Fruit fly (Drosophila melanogaster) whole organism, embryonic: ENCODE measurements around the gene Spn27A.

Experiments used
- Atf-2 ChIP-seq: fragments of 200-800 bp; sonication (Bioruptor generic); optimal IDR thresholded peaks from 2 replicates; lab custom pipeline; 2016; ENCODE audit warnings: missing biosample characterization, missing genetic modification characterization
- Awh ChIP-seq: fragments of 200-800 bp; sonication (Bioruptor generic); IDR thresholded peaks from 2 replicates; pipeline ENCODE4, ENCODE4 v1.3.6; 2022; ENCODE audit warnings: missing biosample characterization, missing genetic modification characterization
- Bteb2 ChIP-seq: fragments of 200-800 bp; sonication (Bioruptor generic); optimal IDR thresholded peaks from 2 replicates; lab custom pipeline; 2016; ENCODE audit warnings: missing biosample characterization, missing genetic modification characterization
- CG10543 ChIP-seq: fragments of 200-800 bp; sonication (Bioruptor generic); optimal IDR thresholded peaks from 3 replicates; lab custom pipeline; 2017; ENCODE audit warnings: missing biosample characterization, mild to moderate bottlenecking, missing genetic modification characterization, moderate library complexity
- CG10654 ChIP-seq: fragments of 200-800 bp; sonication (Bioruptor generic); optimal IDR thresholded peaks from 2 replicates; lab custom pipeline; 2016; ENCODE audit warnings: missing biosample characterization, missing genetic modification characterization
- CG11085 ChIP-seq: fragments of 200-800 bp; sonication (Bioruptor generic); IDR thresholded peaks from 2 replicates; pipeline ENCODE4 v1.3.6; 2022; ENCODE audit warnings: missing biosample characterization, missing genetic modification characterization
- CG12659 ChIP-seq: fragments of 200-800 bp; sonication (Bioruptor generic); optimal IDR thresholded peaks from 3 replicates; lab custom pipeline; 2017; ENCODE audit warnings: mild to moderate bottlenecking, missing biosample characterization, missing genetic modification reagents, missing genetic modification characterization
- CG13894 ChIP-seq: fragments of 200-800 bp; sonication (Bioruptor generic); optimal IDR thresholded peaks from 3 replicates; lab custom pipeline; 2018; ENCODE audit warnings: missing biosample characterization, mild to moderate bottlenecking, missing genetic modification characterization, moderate library complexity
- CG17361 ChIP-seq: fragments of 200-800 bp; sonication (Bioruptor generic); IDR thresholded peaks from 3 replicates; pipeline ENCODE4 v1.3.6; 2022; ENCODE audit warnings: missing biosample characterization, missing genetic modification characterization
- CG1792 ChIP-seq: fragments of 200-800 bp; sonication (Bioruptor generic); optimal IDR thresholded peaks from 2 replicates; lab custom pipeline; 2016; ENCODE audit warnings: missing biosample characterization, missing genetic modification characterization
- CG18619 ChIP-seq: fragments of 200-800 bp; sonication (Bioruptor generic); optimal IDR thresholded peaks from 3 replicates; lab custom pipeline; 2017; ENCODE audit warnings: missing biosample characterization, mild to moderate bottlenecking, missing genetic modification characterization
- CG2120 ChIP-seq: fragments of 200-800 bp; sonication (Bioruptor generic); optimal IDR thresholded peaks from 3 replicates; lab custom pipeline; 2016; ENCODE audit warnings: missing biosample characterization, missing genetic modification characterization
- CG30403 ChIP-seq: fragments of 200-800 bp; sonication (Bioruptor generic); optimal IDR thresholded peaks from 3 replicates; lab custom pipeline; 2016; ENCODE audit warnings: missing biosample characterization, missing genetic modification characterization
- CG31441 ChIP-seq: fragments of 200-800 bp; sonication (Bioruptor generic); IDR thresholded peaks from 2 replicates; pipeline ENCODE4 v1.3.6; 2022; ENCODE audit warnings: missing biosample characterization, missing genetic modification characterization
- CG3163 ChIP-seq: fragments of 200-800 bp; sonication (Bioruptor generic); optimal IDR thresholded peaks from 3 replicates; lab custom pipeline; 2016; ENCODE audit warnings: missing biosample characterization, missing genetic modification characterization
- CG3281 ChIP-seq: fragments of 200-800 bp; sonication (Bioruptor generic); optimal IDR thresholded peaks from 3 replicates; lab custom pipeline; 2017; ENCODE audit warnings: missing biosample characterization, mild to moderate bottlenecking, missing genetic modification characterization
- CG3838 ChIP-seq: fragments of 200-800 bp; sonication (Bioruptor generic); optimal IDR thresholded peaks from 3 replicates; lab custom pipeline; 2016; ENCODE audit warnings: missing biosample characterization, missing genetic modification characterization
- CG42726 ChIP-seq: fragments of 200-800 bp; sonication (Bioruptor generic); IDR thresholded peaks from 2 replicates; pipeline ENCODE4 v1.3.6; 2022; ENCODE audit warnings: missing biosample characterization, missing genetic modification characterization; ENCODE audit not compliant: partially characterized antibody
- CG4617 ChIP-seq: fragments of 200-800 bp; sonication (Bioruptor generic); optimal IDR thresholded peaks from 3 replicates; lab custom pipeline; 2016; ENCODE audit warnings: missing biosample characterization, missing genetic modification characterization, borderline replicate concordance
- CG4820 ChIP-seq: fragments of 200-800 bp; sonication (Bioruptor generic); optimal IDR thresholded peaks from 3 replicates; lab custom pipeline; 2016; ENCODE audit warnings: missing biosample characterization, missing genetic modification characterization
- CG6854 ChIP-seq: fragments of 200-800 bp; sonication (Bioruptor generic); optimal IDR thresholded peaks from 3 replicates; lab custom pipeline; 2017; ENCODE audit warnings: missing biosample characterization, mild to moderate bottlenecking, missing genetic modification characterization
- CG7372 ChIP-seq: fragments of 200-800 bp; sonication (Bioruptor generic); IDR thresholded peaks from 2 replicates; pipeline ENCODE4 v1.3.6; 2022; ENCODE audit warnings: missing biosample characterization, missing genetic modification characterization
- CG8281 ChIP-seq: fragments of 200-800 bp; sonication (Bioruptor generic); optimal IDR thresholded peaks from 2 replicates; lab custom pipeline; 2018; ENCODE audit warnings: missing biosample characterization, mild to moderate bottlenecking, missing genetic modification characterization, moderate library complexity
- CrebB ChIP-seq: fragments of 200-800 bp; sonication (Bioruptor generic); optimal IDR thresholded peaks from 3 replicates; lab custom pipeline; 2018; ENCODE audit warnings: missing biosample characterization, mild to moderate bottlenecking, missing genetic modification characterization
- D19A ChIP-seq: fragments of 200-800 bp; optimal IDR thresholded peaks from 3 replicates; lab custom pipeline; 2019; ENCODE audit warnings: missing biosample characterization, mild to moderate bottlenecking, missing genetic modification characterization, moderate library complexity
- Drgx ChIP-seq: fragments of 200-800 bp; sonication (Bioruptor generic); IDR thresholded peaks from 2 replicates; pipeline ENCODE4 v1.3.6; 2022; ENCODE audit warnings: missing biosample characterization, missing genetic modification characterization
- E2f1 ChIP-seq: fragments of 200-800 bp; sonication (Bioruptor generic); IDR thresholded peaks from 2 replicates; pipeline ENCODE4 v1.3.6; 2022; ENCODE audit warnings: missing biosample characterization, missing genetic modification characterization
- Eip74EF ChIP-seq, 2 experiments: fragments of 200-800 bp in 1 of 2; fragments of >200 bp in 1 of 2; sonication (Bioruptor generic) in 1 of 2; optimal IDR thresholded peaks; 2 replicates each; lab custom pipeline; 2017 to 2019; ENCODE audit warnings: missing biosample characterization in 2 of 2, missing genetic modification characterization in 2 of 2, mild to moderate bottlenecking in 1 of 2, moderate library complexity in 1 of 2
- Hr3 ChIP-seq: fragments of 200-800 bp; sonication (Bioruptor generic); optimal IDR thresholded peaks from 3 replicates; lab custom pipeline; 2016; ENCODE audit warnings: missing biosample characterization, missing genetic modification characterization
- Jarid2 ChIP-seq: fragments of 200-800 bp; sonication (Bioruptor generic); optimal IDR thresholded peaks from 3 replicates; lab custom pipeline; 2017; ENCODE audit warnings: mild to moderate bottlenecking, missing biosample characterization, missing genetic modification reagents, missing genetic modification characterization
- NC2α ChIP-seq: fragments of 200-800 bp; sonication (Bioruptor generic); optimal IDR thresholded peaks from 2 replicates; lab custom pipeline; 2016; ENCODE audit warnings: missing biosample characterization, missing genetic modification characterization
- Pdp1 ChIP-seq, 2 experiments: fragments of 200-800 bp; sonication (Bioruptor generic); optimal IDR thresholded peaks; 3 replicates each; lab custom pipeline; 2016; ENCODE audit warnings: missing biosample characterization in 2 of 2, missing genetic modification characterization in 2 of 2, mild to moderate bottlenecking in 1 of 2, moderate library complexity in 1 of 2
- TFAM ChIP-seq: fragments of 200-800 bp; sonication (Bioruptor generic); optimal IDR thresholded peaks from 2 replicates; lab custom pipeline; 2017; ENCODE audit warnings: missing biosample characterization, missing genetic modification characterization, inconsistent platforms
- Usf ChIP-seq: fragments of 200-800 bp; sonication (Bioruptor generic); optimal IDR thresholded peaks from 2 replicates; lab custom pipeline; 2017; ENCODE audit warnings: missing genotype, missing biosample characterization, missing genetic modification characterization
- abd-A ChIP-seq: fragments of 200-800 bp; sonication (Bioruptor generic); optimal IDR thresholded peaks from 3 replicates; lab custom pipeline; 2019; ENCODE audit warnings: missing biosample characterization, mild to moderate bottlenecking, missing genetic modification characterization, moderate library complexity
- cas ChIP-seq: fragments of 200-800 bp; sonication (Bioruptor generic); IDR thresholded peaks from 2 replicates; pipeline ENCODE4 v1.3.6; 2022; ENCODE audit warnings: missing biosample characterization, missing genetic modification characterization
- crc ChIP-seq: fragments of 200-800 bp; sonication (Bioruptor generic); optimal IDR thresholded peaks from 2 replicates; lab custom pipeline; 2016; ENCODE audit warnings: missing biosample characterization, missing genetic modification characterization
- croc ChIP-seq: fragments of 200-800 bp; sonication (Bioruptor generic); conservative IDR thresholded peaks from 3 replicates; pipeline ENCODE4 v1.3.6; 2022; ENCODE audit warnings: missing biosample characterization, missing genetic modification characterization
- cwo ChIP-seq: fragments of 200-800 bp; sonication (Bioruptor generic); optimal IDR thresholded peaks from 3 replicates; lab custom pipeline; 2017; ENCODE audit warnings: missing biosample characterization, missing genetic modification characterization, mild to moderate bottlenecking, moderate library complexity, missing genetic modification reagents
- fd64A ChIP-seq: fragments of 200-800 bp; sonication (Bioruptor generic); optimal IDR thresholded peaks from 3 replicates; lab custom pipeline; 2018; ENCODE audit warnings: missing biosample characterization, mild to moderate bottlenecking, missing genetic modification characterization
- hth ChIP-seq: fragments of >200 bp; optimal IDR thresholded peaks from 2 replicates; lab custom pipeline; 2017; ENCODE audit warnings: inconsistent platforms
- lab ChIP-seq: fragments of 200-800 bp; sonication (Bioruptor generic); optimal IDR thresholded peaks from 3 replicates; lab custom pipeline; 2017; ENCODE audit warnings: missing biosample characterization, missing genetic modification characterization, mild to moderate bottlenecking, moderate library complexity, missing genetic modification reagents
- mirr ChIP-seq: fragments of 200-800 bp; sonication (Bioruptor generic); optimal IDR thresholded peaks from 3 replicates; lab custom pipeline; 2018; ENCODE audit warnings: missing biosample characterization, mild to moderate bottlenecking, missing genetic modification characterization
- mld ChIP-seq: fragments of 200-800 bp; sonication (Bioruptor generic); IDR thresholded peaks from 3 replicates; pipeline ENCODE4 v1.3.6; 2022; ENCODE audit warnings: missing biosample characterization, missing genetic modification characterization; ENCODE audit not compliant: partially characterized antibody
- oc ChIP-seq: fragments of 200-800 bp; sonication (Bioruptor generic); optimal IDR thresholded peaks from 2 replicates; lab custom pipeline; 2018; ENCODE audit warnings: missing biosample characterization, mild to moderate bottlenecking, missing genetic modification characterization, moderate library complexity
- phol ChIP-seq: fragments of 200-800 bp; sonication (Bioruptor generic); optimal IDR thresholded peaks from 3 replicates; lab custom pipeline; 2018; ENCODE audit warnings: missing biosample characterization, mild to moderate bottlenecking, missing genetic modification characterization, moderate library complexity
- pum ChIP-seq: fragments of 200-800 bp; sonication (Bioruptor generic); optimal IDR thresholded peaks from 2 replicates; lab custom pipeline; 2016; ENCODE audit warnings: missing biosample characterization, missing genetic modification characterization
- pzg ChIP-seq: fragments of 200-800 bp; sonication (Bioruptor generic); optimal IDR thresholded peaks from 3 replicates; lab custom pipeline; 2018; ENCODE audit warnings: missing biosample characterization, mild to moderate bottlenecking, missing genetic modification characterization, moderate library complexity
- sd ChIP-seq: fragments of 200-800 bp; sonication (Bioruptor generic); optimal IDR thresholded peaks from 3 replicates; lab custom pipeline; 2018; ENCODE audit warnings: missing biosample characterization, mild to moderate bottlenecking, missing genetic modification characterization, moderate library complexity
- sim ChIP-seq: fragments of 200-800 bp; sonication (Bioruptor generic); IDR thresholded peaks from 2 replicates; pipeline ENCODE4 v1.3.6; 2022; ENCODE audit warnings: missing biosample characterization, missing genetic modification characterization
- twi ChIP-seq: fragments of 200-800 bp; optimal IDR thresholded peaks from 2 replicates; lab custom pipeline; 2019; ENCODE audit warnings: missing biosample characterization, mild to moderate bottlenecking, missing genetic modification characterization, moderate library complexity

The Spn27A gene

dm6 chr2L:6708997-6709662 lies 36.0 kb upstream of the Spn27A start, which contains the start of gene Tsp (continued):
- TF ChIP-seq CG3281 (no peak), D19A (no peak), sim (GFP tag; lab: Robert Waterston, UW) (no peak), E2f1 (GFP tag; lab: Robert Waterston, UW) (no peak), lab (GFP tag; lab: Kevin White, UChicago) (peak; percentile 14), CrebB (tag; lab: Kevin White, UChicago) (no peak), CG3163 (GFP tag; lab: Kevin White, UChicago) (no peak), Jarid2 (GFP tag; lab: Kevin White, UChicago) (peak; percentile 79), Hr3 (GFP tag; lab: Kevin White, UChicago) (no peak), CG4617 (GFP tag; lab: Kevin White, UChicago) (no peak), CG3838 (GFP tag; lab: Kevin White, UChicago) (no peak), hth (no peak), Usf (GFP tag; lab: Kevin White, UChicago) (no peak), CG12659 (GFP tag; lab: Kevin White, UChicago) (no peak), mld (GFP tag; lab: Robert Waterston, UW) (no peak), Atf-2 (no peak), pzg (no peak), Eip74EF (GFP tag; optimal IDR thresholded peaks at IDR 0.05; lab: Kevin White, UChicago) (peak in 1 of 2 experiments; percentile 64), CG11085 (GFP tag; lab: Robert Waterston, UW) (no peak), NC2α (GFP tag; lab: Kevin White, UChicago) (no peak), Drgx (GFP tag; lab: Robert Waterston, UW) (no peak), pum (GFP tag; lab: Kevin White, UChicago) (no peak), TFAM (no peak), cas (GFP tag; lab: Robert Waterston, UW) (no peak), croc (no peak), crc (GFP tag; lab: Kevin White, UChicago) (no peak), CG42726 (GFP tag; lab: Robert Waterston, UW) (0 out of 2 replicates have a peak, but pooled peaks have one; percentile 47), twi (tag; lab: Kevin White, UChicago) (no peak), mirr (peak; percentile 0), CG6854 (GFP tag; lab: Kevin White, UChicago) (no peak), CG2120 (no peak), CG10654 (no peak)

- TF ChIP-seq Pdp1 (GFP tag; optimal IDR thresholded peaks at IDR 0.05; lab: Kevin White, UChicago) (peak in 1 of 2 experiments; percentile 9), CG1792 (GFP tag; lab: Kevin White, UChicago) (no peak), abd-A (peak; percentile 74), Awh (GFP tag; lab: Robert Waterston, UW) (peak; percentile 69; the same call in 1 of the 2 replicates), cwo (GFP tag; lab: Kevin White, UChicago) (no peak), fd64A (GFP tag; lab: Kevin White, UChicago) (no peak), CG7372 (GFP tag; lab: Robert Waterston, UW) (no peak), sd (peak; percentile 43), CG18619 (no peak), CG10543 (GFP tag; lab: Kevin White, UChicago) (no peak), Bteb2 (no peak), oc (tag; lab: Kevin White, UChicago) (peak; percentile 16), CG30403 (no peak), CG4820 (GFP tag; lab: Kevin White, UChicago) (no peak), CG13894 (tag; lab: Kevin White, UChicago) (peak; percentile 1), CG31441 (GFP tag; lab: Robert Waterston, UW) (no peak), CG8281 (no peak), CG17361 (GFP tag; lab: Robert Waterston, UW) (no peak), phol (tag; lab: Kevin White, UChicago) (no peak)
Measured at dm6 chr2L:6706368-6706919, 33.3 kb upstream of the Spn27A start.
